Fruit fly (Drosophila melanogaster) whole organism, pupa: ENCODE results near the gene CG42857.

Experiments used
- CG14655 ChIP-seq: fragments of 200-800 bp; sonication (Bioruptor generic); optimal IDR thresholded peaks from 3 replicates; lab custom pipeline; 2017; ENCODE audit warnings: mild to moderate bottlenecking, missing biosample characterization, missing genetic modification reagents, missing genetic modification characterization
- CG15710 ChIP-seq: fragments of 200-800 bp; sonication (Bioruptor generic); optimal IDR thresholded peaks from 2 replicates; lab custom pipeline; 2018; ENCODE audit warnings: missing biosample characterization, mild to moderate bottlenecking, missing genetic modification characterization, moderate library complexity
- CG17806 ChIP-seq: fragments of 200-800 bp; sonication (Bioruptor generic); optimal IDR thresholded peaks from 2 replicates; lab custom pipeline; 2018; ENCODE audit warnings: missing biosample characterization, mild to moderate bottlenecking, missing genetic modification characterization, moderate library complexity
- CG34367 ChIP-seq: fragments of 200-800 bp; sonication (Bioruptor generic); optimal IDR thresholded peaks from 2 replicates; lab custom pipeline; 2018; ENCODE audit warnings: missing biosample characterization, mild to moderate bottlenecking, missing genetic modification characterization
- CG8159 ChIP-seq: fragments of 200-800 bp; sonication (Bioruptor generic); optimal IDR thresholded peaks from 3 replicates; lab custom pipeline; 2018; ENCODE audit warnings: missing biosample characterization, mild to moderate bottlenecking, missing genetic modification characterization, moderate library complexity
- CG8301 ChIP-seq: fragments of 200-800 bp; sonication (Bioruptor generic); optimal IDR thresholded peaks from 2 replicates; lab custom pipeline; 2018; ENCODE audit warnings: missing biosample characterization, mild to moderate bottlenecking, missing genetic modification characterization
- CG9948 ChIP-seq: fragments of 200-800 bp; sonication (Bioruptor generic); optimal IDR thresholded peaks from 2 replicates; lab custom pipeline; 2018; ENCODE audit warnings: missing biosample characterization, mild to moderate bottlenecking, missing genetic modification characterization, moderate library complexity
- D1 ChIP-seq: fragments of 200-800 bp; sonication (Bioruptor generic); optimal IDR thresholded peaks from 2 replicates; lab custom pipeline; 2018; ENCODE audit warnings: missing biosample characterization, mild to moderate bottlenecking, missing genetic modification characterization, moderate library complexity
- Pif1A ChIP-seq: fragments of 200-800 bp; sonication (Bioruptor generic); optimal IDR thresholded peaks from 3 replicates; lab custom pipeline; 2016; ENCODE audit warnings: missing biosample characterization, missing genetic modification characterization
- Pif1B ChIP-seq: fragments of 200-800 bp; sonication (Bioruptor generic); optimal IDR thresholded peaks from 3 replicates; lab custom pipeline; 2016; ENCODE audit warnings: missing biosample characterization, missing genetic modification characterization
- Snoo ChIP-seq: fragments of 200-800 bp; sonication (Bioruptor generic); optimal IDR thresholded peaks from 3 replicates; lab custom pipeline; 2017; ENCODE audit warnings: missing biosample characterization, mild to moderate bottlenecking, missing genetic modification characterization, inconsistent platforms
- fd96Ca ChIP-seq: fragments of 200-800 bp; sonication (Bioruptor generic); IDR thresholded peaks from 3 replicates; pipeline ENCODE4 v1.3.6; 2022; ENCODE audit warnings: missing biosample characterization, missing genetic modification characterization
- gl ChIP-seq: fragments of 200-800 bp; sonication (Bioruptor generic); optimal IDR thresholded peaks from 2 replicates; lab custom pipeline; 2018; ENCODE audit warnings: missing biosample characterization, mild to moderate bottlenecking, missing genetic modification characterization

- TF ChIP-seq Pif1A (GFP tag; lab: Kevin White, UChicago) = no peak
- no peak for TF ChIP-seq CG8159
- no peak for TF ChIP-seq D1 (tag; lab: Kevin White, UChicago)
- no peak for TF ChIP-seq CG8301
- no peak for TF ChIP-seq Snoo (tag; lab: Kevin White, UChicago)
- no peak for TF ChIP-seq CG9948 (tag; lab: Kevin White, UChicago)
- TF ChIP-seq CG17806 (tag; lab: Kevin White, UChicago) = no peak
- no peak for TF ChIP-seq Pif1B (GFP tag; lab: Kevin White, UChicago)
- no peak for TF ChIP-seq CG14655 (GFP tag; lab: Kevin White, UChicago)
- TF ChIP-seq gl (tag; lab: Kevin White, UChicago) = no peak
- TF ChIP-seq CG15710 (tag; lab: Kevin White, UChicago) = no peak
- no peak for TF ChIP-seq fd96Ca
- TF ChIP-seq CG34367 = no peak
Observed at dm6 chr3R:9867911-9868537, 47.0 kb upstream of the CG42857 start, which contains the start of gene Teh1.
